Worm (Caenorhabditis elegans) whole organism, L4 larva: ENCODE data around the gene clec-57.

ENCODE experiments used
- F10B5.3 ChIP-seq: sonication (generic microtip); optimal IDR thresholded peaks from 2 replicates; lab custom pipeline; 2016; ENCODE audit warnings: mild to moderate bottlenecking, missing genetic modification characterization, missing compliant biosample characterization
- F26F4.8 ChIP-seq: fragments of 200-800 bp; sonication (Bioruptor generic); conservative IDR thresholded peaks from 2 replicates; pipeline ENCODE4 v1.3.6; 2022; ENCODE audit warnings: missing genetic modification characterization, missing compliant biosample characterization
- F44E2.7 ChIP-seq: fragments of 200-800 bp; sonication (Bioruptor generic); IDR thresholded peaks from 2 replicates; pipeline ENCODE4 v2.1.2; 2022; ENCODE audit warnings: missing genetic modification characterization, missing compliant biosample characterization
- F49E8.2 ChIP-seq: sonication (generic microtip); optimal IDR thresholded peaks from 2 replicates; lab custom pipeline; 2016; ENCODE audit warnings: missing compliant biosample characterization, mild to moderate bottlenecking, missing genetic modification characterization, borderline replicate concordance
- R02D3.7 ChIP-seq: fragments of 150-350 bp; sonication (generic microtip); optimal IDR thresholded peaks from 3 replicates; lab custom pipeline; 2014; ENCODE audit warnings: missing biosample characterization, missing genetic modification characterization
- T26A8.4 ChIP-seq: fragments of 200-800 bp; sonication (Bioruptor generic); IDR thresholded peaks from 2 replicates; pipeline ENCODE4 v1.3.6; 2022; ENCODE audit warnings: missing genetic modification characterization, missing compliant biosample characterization
- Y105C5A.15 ChIP-seq: fragments of 200-800 bp; sonication (Bioruptor generic); IDR thresholded peaks from 2 replicates; pipeline ENCODE4 v1.3.6; 2022; ENCODE audit warnings: missing genetic modification characterization, missing compliant biosample characterization
- Y75B8A.6 ChIP-seq: fragments of 200-800 bp; sonication (Bioruptor generic); IDR thresholded peaks from 2 replicates; pipeline ENCODE4 v1.3.6; 2022; ENCODE audit warnings: missing genetic modification reagents, missing genetic modification characterization, missing compliant biosample characterization
- aha-1 ChIP-seq: fragments of 150-350 bp; peaks from one replicate; lab custom pipeline; 2014; ENCODE audit warnings: missing biosample characterization, missing genetic modification characterization
- aly-2 ChIP-seq: sonication (generic microtip); optimal IDR thresholded peaks from 2 replicates; lab custom pipeline; 2018; ENCODE audit warnings: missing biosample characterization, missing genetic modification characterization
- arid-1 ChIP-seq: fragments of 200-800 bp; sonication (Bioruptor generic); conservative IDR thresholded peaks from 2 replicates; pipeline ENCODE4 v1.3.6; 2022; ENCODE audit warnings: missing genetic modification reagents, missing genetic modification characterization, missing compliant biosample characterization
- attf-4 ChIP-seq: sonication (generic microtip); optimal IDR thresholded peaks from 3 replicates; lab custom pipeline; 2017; ENCODE audit warnings: missing biosample characterization, missing genetic modification characterization
- ceh-20 ChIP-seq: fragments of 200-800 bp; sonication (Bioruptor generic); IDR thresholded peaks from 2 replicates; pipeline ENCODE4 v1.3.6; 2022; ENCODE audit warnings: missing genetic modification reagents, missing genetic modification characterization, missing compliant biosample characterization
- ceh-82 ChIP-seq: sonication (generic microtip); optimal IDR thresholded peaks from 2 replicates; lab custom pipeline; 2017; ENCODE audit warnings: missing biosample characterization, missing genetic modification characterization
- daf-12 ChIP-seq: fragments of 150-350 bp; optimal IDR thresholded peaks from 2 replicates; lab custom pipeline; 2014; ENCODE audit warnings: missing biosample characterization, missing genetic modification reagents, missing genetic modification characterization
- daf-19 ChIP-seq: fragments of 200-800 bp; sonication (Bioruptor generic); conservative IDR thresholded peaks from 2 replicates; pipeline ENCODE4 v1.3.6; 2022; ENCODE audit warnings: missing genetic modification characterization, missing compliant biosample characterization
- dmd-6 ChIP-seq: fragments of 200-800 bp; sonication (Bioruptor generic); IDR thresholded peaks from 2 replicates; pipeline ENCODE4 v1.3.6; 2022; ENCODE audit warnings: missing genetic modification reagents, missing genetic modification characterization, missing compliant biosample characterization
- egl-43 ChIP-seq: fragments of 200-800 bp; sonication (Bioruptor generic); IDR thresholded peaks from 2 replicates; pipeline ENCODE4 v1.3.6; 2022; ENCODE audit warnings: missing genetic modification reagents, missing genetic modification characterization, missing compliant biosample characterization
- fos-1 ChIP-seq: fragments of 150-350 bp; optimal IDR thresholded peaks from 2 replicates; lab custom pipeline; 2014; ENCODE audit warnings: missing biosample characterization, missing genetic modification characterization
- hif-1 ChIP-seq, 2 experiments: sonication (generic microtip); optimal IDR thresholded peaks; 2 replicates each; lab custom pipeline; 2016 to 2017; ENCODE audit warnings: missing compliant biosample characterization in 2 of 2, missing genetic modification characterization in 2 of 2, missing genetic modification reagents in 2 of 2, missing genotype in 2 of 2, mild to moderate bottlenecking in 1 of 2
- hlh-11 ChIP-seq: fragments of 200-800 bp; sonication (Bioruptor generic); optimal IDR thresholded peaks from 2 replicates; lab custom pipeline; 2018; ENCODE audit warnings: mild to moderate bottlenecking, missing genetic modification characterization, missing compliant biosample characterization
- lim-7 ChIP-seq: fragments of 200-800 bp; sonication (Bioruptor generic); IDR thresholded peaks from 2 replicates; pipeline ENCODE4 v1.3.6; 2022; ENCODE audit warnings: missing genetic modification characterization, missing compliant biosample characterization
- lin-1 ChIP-seq: fragments of 200-800 bp; sonication (Bioruptor generic); IDR thresholded peaks from 2 replicates; pipeline ENCODE4 v1.3.6; 2022; ENCODE audit warnings: missing genetic modification reagents, missing genetic modification characterization, missing compliant biosample characterization
- lin-13 ChIP-seq: fragments of 150-350 bp; optimal IDR thresholded peaks from 2 replicates; lab custom pipeline; 2014; ENCODE audit warnings: missing biosample characterization, missing genetic modification reagents, missing genetic modification characterization
- lin-39 ChIP-seq: fragments of 150-350 bp; optimal IDR thresholded peaks from 2 replicates; lab custom pipeline; 2014; ENCODE audit warnings: missing biosample characterization, missing genetic modification reagents, missing genetic modification characterization
- lir-3 ChIP-seq: sonication (generic microtip); optimal IDR thresholded peaks from 2 replicates; lab custom pipeline; 2016; ENCODE audit warnings: mild to moderate bottlenecking, missing genetic modification characterization, missing compliant biosample characterization
- lsy-2 ChIP-seq, 2 experiments: fragments of 150-350 bp in 1 of 2; sonication (generic microtip) in 1 of 2; optimal IDR thresholded peaks; 2 replicates each; lab custom pipeline; 2014 to 2017; ENCODE audit warnings: missing biosample characterization in 2 of 2, missing genetic modification characterization in 2 of 2
- madf-9 ChIP-seq: fragments of 200-800 bp; sonication (Bioruptor generic); conservative IDR thresholded peaks from 2 replicates; pipeline ENCODE4 v1.3.6; 2022; ENCODE audit warnings: missing genetic modification reagents, missing genetic modification characterization, missing compliant biosample characterization
- mdl-1 ChIP-seq, 2 experiments: fragments of 150-350 bp in 1 of 2; sonication (generic microtip) in 1 of 2; optimal IDR thresholded peaks; 2 replicates each; lab custom pipeline; 2014 to 2017; ENCODE audit warnings: missing biosample characterization in 2 of 2, missing genetic modification characterization in 2 of 2
- mes-2 ChIP-seq: sonication (generic microtip); optimal IDR thresholded peaks from 2 replicates; lab custom pipeline; 2016; ENCODE audit warnings: missing genotype, mild to moderate bottlenecking, missing genetic modification characterization, missing compliant biosample characterization; ENCODE audit not compliant: poor library complexity, severe bottlenecking
- mxl-3 ChIP-seq: fragments of 200-800 bp; sonication (Bioruptor generic); optimal IDR thresholded peaks from 2 replicates; lab custom pipeline; 2018; ENCODE audit warnings: mild to moderate bottlenecking, missing genetic modification characterization, missing compliant biosample characterization
- nhr-10 ChIP-seq: fragments of 150-350 bp; optimal IDR thresholded peaks from 2 replicates; lab custom pipeline; 2014; ENCODE audit warnings: missing biosample characterization, missing genetic modification characterization
- nhr-11 ChIP-seq: fragments of 150-350 bp; optimal IDR thresholded peaks from 2 replicates; lab custom pipeline; 2014; ENCODE audit warnings: missing biosample characterization, missing genetic modification characterization
- nhr-25 ChIP-seq: sonication (generic microtip); optimal IDR thresholded peaks from 2 replicates; lab custom pipeline; 2017; ENCODE audit warnings: missing genetic modification characterization, mild to moderate bottlenecking, missing compliant biosample characterization, antibody characterized with exemption, moderate library complexity, borderline replicate concordance; ENCODE audit not compliant: insufficient read depth
- nhr-28 ChIP-seq: fragments of 150-350 bp; optimal IDR thresholded peaks from 2 replicates; lab custom pipeline; 2014; ENCODE audit warnings: missing biosample characterization, missing genetic modification characterization
- nhr-41 ChIP-seq: fragments of 200-800 bp; sonication (Bioruptor generic); IDR thresholded peaks from 2 replicates; pipeline ENCODE4 v1.3.6; 2022; ENCODE audit warnings: missing genetic modification reagents, missing genetic modification characterization, missing compliant biosample characterization
- nhr-76 ChIP-seq: fragments of 150-350 bp; optimal IDR thresholded peaks from 2 replicates; lab custom pipeline; 2014; ENCODE audit warnings: missing biosample characterization, missing genetic modification characterization
- pqm-1 ChIP-seq: sonication (generic microtip); optimal IDR thresholded peaks from 2 replicates; lab custom pipeline; 2017; ENCODE audit warnings: missing biosample characterization, missing genetic modification characterization
- set-16 ChIP-seq: fragments of 200-800 bp; sonication (Bioruptor generic); IDR thresholded peaks from 2 replicates; pipeline ENCODE4 v1.3.6; 2022; ENCODE audit warnings: missing genetic modification reagents, missing genetic modification characterization, missing compliant biosample characterization
- skn-1 ChIP-seq: fragments of 150-350 bp; optimal IDR thresholded peaks from 2 replicates; lab custom pipeline; 2014; ENCODE audit warnings: missing biosample characterization, missing genetic modification characterization
- snpc-1.2 ChIP-seq: fragments of 200-800 bp; sonication (Bioruptor generic); IDR thresholded peaks from 2 replicates; pipeline ENCODE4 v1.3.6; 2022; ENCODE audit warnings: missing genetic modification reagents, missing genetic modification characterization, missing compliant biosample characterization
- snpc-4 ChIP-seq: fragments of 150-350 bp; optimal IDR thresholded peaks from 2 replicates; lab custom pipeline; 2014; ENCODE audit warnings: missing biosample characterization, missing genetic modification characterization
- spr-3 ChIP-seq: fragments of 200-800 bp; sonication (Bioruptor generic); optimal IDR thresholded peaks from 2 replicates; lab custom pipeline; 2018; ENCODE audit warnings: mild to moderate bottlenecking, missing genetic modification characterization, missing compliant biosample characterization
- tag-97 ChIP-seq: fragments of 200-800 bp; sonication (Bioruptor generic); IDR thresholded peaks from 2 replicates; pipeline ENCODE4 v1.3.6; 2022; ENCODE audit warnings: missing genetic modification characterization, missing compliant biosample characterization
- tra-1 ChIP-seq: fragments of 200-800 bp; sonication (Bioruptor generic); IDR thresholded peaks from 2 replicates; pipeline ENCODE4 v1.3.6; 2022; ENCODE audit warnings: missing genetic modification reagents, missing genetic modification characterization, missing compliant biosample characterization
- vab-7 ChIP-seq: fragments of 200-800 bp; sonication (Bioruptor generic); IDR thresholded peaks from 2 replicates; pipeline ENCODE4 v1.3.6; 2022; ENCODE audit warnings: missing genetic modification reagents, missing genetic modification characterization, missing compliant biosample characterization
- zag-1 ChIP-seq: fragments of 150-350 bp; optimal IDR thresholded peaks from 2 replicates; lab custom pipeline; 2014; ENCODE audit warnings: missing biosample characterization, missing genetic modification characterization
- zfp-2 ChIP-seq: sonication (generic microtip); optimal IDR thresholded peaks from 2 replicates; lab custom pipeline; 2016; ENCODE audit warnings: mild to moderate bottlenecking, missing genetic modification characterization, missing compliant biosample characterization
- zfp-3 ChIP-seq: fragments of 200-800 bp; sonication (Bioruptor generic); conservative IDR thresholded peaks from 2 replicates; pipeline ENCODE4 v1.3.6; 2022; ENCODE audit warnings: missing genetic modification reagents, missing genetic modification characterization, missing compliant biosample characterization
- zip-11 ChIP-seq: fragments of 200-800 bp; sonication (Bioruptor generic); IDR thresholded peaks from 2 replicates; pipeline ENCODE4 v1.3.6; 2022; ENCODE audit warnings: missing genetic modification characterization, missing compliant biosample characterization
- ztf-7 ChIP-seq: fragments of 150-350 bp; optimal IDR thresholded peaks from 2 replicates; lab custom pipeline; 2014; ENCODE audit warnings: missing biosample characterization, missing genetic modification characterization

clec-57 gene

DNA sequence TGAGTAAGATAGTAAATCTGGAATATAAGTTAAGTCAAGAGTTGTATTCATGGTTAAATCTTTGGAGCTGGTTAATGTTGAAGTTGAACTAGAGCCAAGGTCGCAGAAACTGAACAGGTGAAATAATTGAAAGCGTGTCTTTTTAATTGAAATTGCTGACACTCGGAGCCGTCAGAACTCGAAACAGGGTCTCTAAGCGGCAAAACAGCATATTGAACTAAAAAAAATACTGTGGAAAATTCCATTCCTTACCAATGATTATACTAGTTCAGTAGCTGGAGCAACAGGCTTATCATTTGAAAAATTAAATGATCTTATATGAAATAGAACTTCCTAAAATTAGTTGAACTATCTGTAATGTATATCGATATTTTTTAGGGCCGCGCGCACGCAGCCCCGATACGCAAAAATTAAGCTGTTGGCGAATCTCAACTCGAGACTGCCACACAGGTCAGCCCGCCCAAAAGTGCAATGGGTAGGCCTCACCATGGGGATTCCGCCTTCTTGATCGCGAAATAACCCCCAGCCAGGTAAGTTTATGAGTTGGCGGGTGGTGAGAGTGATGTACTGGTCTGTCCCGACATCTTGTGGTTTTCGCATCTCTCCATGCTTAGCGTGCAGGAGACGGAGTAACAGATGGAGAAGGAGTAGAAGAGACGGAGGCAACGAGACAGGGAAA, 696 bp upstream of the clec-57 start, which contains the start of gene srz-97 (continued):
- TF ChIP-seq snpc-1.2 (GFP tag; lab: Robert Waterston, UW): peak; percentile 85
- peak; percentile 37 for TF ChIP-seq dmd-6 (GFP tag; lab: Robert Waterston, UW)
- no peak for TF ChIP-seq nhr-41 (GFP tag; lab: Robert Waterston, UW)
- TF ChIP-seq nhr-28 (tag; lab: Kevin White, UChicago): no peak
- peak; percentile 40 for TF ChIP-seq tra-1
- TF ChIP-seq daf-19 (GFP tag; lab: Robert Waterston, UW): 0 out of 2 replicates have a peak, but pooled peaks have one; percentile 29
- peak; percentile 75 for TF ChIP-seq mes-2 (tag; lab: Kevin White, UChicago)
- peak; percentile 77 for TF ChIP-seq egl-43 (GFP tag; lab: Robert Waterston, UW)
- TF ChIP-seq fos-1: no peak
- no peak for TF ChIP-seq lin-13 (GFP tag; lab: Kevin White, UChicago)
- no peak for TF ChIP-seq zfp-2
- TF ChIP-seq pqm-1 (tag; lab: Kevin White, UChicago): no peak
- TF ChIP-seq mxl-3 (GFP tag; lab: Kevin White, UChicago): peak; percentile 7
- peak; percentile 82 for TF ChIP-seq aha-1 (tag; lab: Kevin White, UChicago)
- TF ChIP-seq attf-4 (tag; lab: Kevin White, UChicago): no peak
- TF ChIP-seq nhr-76 (tag; lab: Kevin White, UChicago): no peak
- TF ChIP-seq lim-7 (GFP tag; lab: Robert Waterston, UW): no peak
- TF ChIP-seq ceh-82 (tag; lab: Kevin White, UChicago): no peak
- TF ChIP-seq set-16: no peak; the same call in none of the 2 replicates
- TF ChIP-seq madf-9 (GFP tag; lab: Robert Waterston, UW): no peak
- TF ChIP-seq ceh-20 (GFP tag; lab: Robert Waterston, UW): 0 out of 2 replicates have a peak, but pooled peaks have one; percentile 31
- TF ChIP-seq hif-1 (tag; optimal IDR thresholded peaks at IDR 0.05; lab: Kevin White, UChicago): no peak
- no peak for TF ChIP-seq skn-1 (tag; lab: Kevin White, UChicago)
- TF ChIP-seq snpc-4: peak; percentile 85
- TF ChIP-seq lsy-2 (tag; optimal IDR thresholded peaks at IDR 0.05; lab: Kevin White, UChicago): no peak
- TF ChIP-seq F49E8.2 (tag; lab: Kevin White, UChicago): peak; percentile 65
- TF ChIP-seq ztf-7 (tag; lab: Kevin White, UChicago): no peak
- 0 out of 2 replicates have a peak, but pooled peaks have one; percentile 26 for TF ChIP-seq arid-1 (GFP tag; lab: Robert Waterston, UW)
- TF ChIP-seq F10B5.3 (tag; lab: Kevin White, UChicago): peak; percentile 37
- peak; percentile 86 for TF ChIP-seq T26A8.4
- TF ChIP-seq spr-3 (GFP tag; lab: Kevin White, UChicago): no peak
- TF ChIP-seq F44E2.7 (GFP tag; lab: Robert Waterston, UW): no peak
- no peak for TF ChIP-seq zip-11 (GFP tag; lab: Robert Waterston, UW)
- 0 out of 2 replicates have a peak, but pooled peaks have one; percentile 30 for TF ChIP-seq Y105C5A.15
- TF ChIP-seq mdl-1 (tag; optimal IDR thresholded peaks at IDR 0.05; lab: Kevin White, UChicago): no peak
- peak; percentile 21 for TF ChIP-seq nhr-25 (tag; lab: Kevin White, UChicago)
- no peak for TF ChIP-seq lir-3 (tag; lab: Kevin White, UChicago)
- TF ChIP-seq Y75B8A.6 (GFP tag; lab: Robert Waterston, UW): no peak
- no peak for TF ChIP-seq nhr-11
- peak; percentile 77 for TF ChIP-seq hlh-11
- TF ChIP-seq zag-1 (tag; lab: Kevin White, UChicago): no peak
- no peak for TF ChIP-seq zfp-3 (GFP tag; lab: Robert Waterston, UW)
- no peak for TF ChIP-seq tag-97 (GFP tag; lab: Robert Waterston, UW)
- TF ChIP-seq F26F4.8 (GFP tag; lab: Robert Waterston, UW): no peak
- no peak for TF ChIP-seq R02D3.7 (tag; lab: Kevin White, UChicago)
- TF ChIP-seq nhr-10 (tag; lab: Kevin White, UChicago): no peak
- TF ChIP-seq aly-2 (tag; lab: Kevin White, UChicago): no peak
- peak; percentile 68; the same call in 1 of the 2 replicates for TF ChIP-seq lin-1 (GFP tag; lab: Robert Waterston, UW)
- TF ChIP-seq daf-12 (tag; lab: Kevin White, UChicago): no peak
- TF ChIP-seq lin-39 (tag; lab: Kevin White, UChicago): no peak
- TF ChIP-seq vab-7 (GFP tag; lab: Robert Waterston, UW): no peak
